Worm (Caenorhabditis elegans) whole organism, midembryonic: Measurements from ENCODE around the gene nspc-17.

ENCODE experiments used
- cog-1 ChIP-seq: sonication (generic microtip); optimal IDR thresholded peaks from 2 replicates; lab custom pipeline; 2016; ENCODE audit warnings: missing genetic modification characterization, missing compliant biosample characterization
- flt-1 ChIP-seq: fragments of 200-800 bp; sonication (Bioruptor generic); IDR thresholded peaks from 2 replicates; pipeline ENCODE4 v1.3.6; 2022; ENCODE audit warnings: missing genetic modification characterization, missing compliant biosample characterization
- med-1 ChIP-seq: sonication (generic microtip); optimal IDR thresholded peaks from 2 replicates; lab custom pipeline; 2017; ENCODE audit warnings: missing genetic modification characterization, mild to moderate bottlenecking, missing compliant biosample characterization, antibody characterized with exemption, missing genetic modification reagents; ENCODE audit not compliant: insufficient read depth
- ref-1 ChIP-seq: fragments of 200-800 bp; sonication (Bioruptor generic); conservative IDR thresholded peaks from 2 replicates; pipeline ENCODE4 v1.3.6; 2022; ENCODE audit warnings: missing genetic modification reagents, missing genetic modification characterization, missing compliant biosample characterization
- tab-1 ChIP-seq: fragments of 200-800 bp; sonication (Bioruptor generic); IDR thresholded peaks from 2 replicates; pipeline ENCODE4 v1.3.6; 2022; ENCODE audit warnings: missing genetic modification characterization, missing compliant biosample characterization
- ztf-23 ChIP-seq: fragments of 200-800 bp; sonication (Bioruptor generic); IDR thresholded peaks from 2 replicates; pipeline ENCODE4 v1.3.6; 2022; ENCODE audit warnings: missing genetic modification reagents, missing genetic modification characterization, missing compliant biosample characterization
- ztf-29 ChIP-seq: fragments of 200-800 bp; sonication (Bioruptor generic); IDR thresholded peaks from 2 replicates; pipeline ENCODE4 v1.3.6; 2022; ENCODE audit warnings: missing genetic modification reagents, missing genetic modification characterization, missing compliant biosample characterization

ce11 chrX:14489945-14490344 is 35.0 kb downstream of the nspc-17 start, which contains the start of gene his-24:
- TF ChIP-seq ztf-29 (no peak), tab-1 (GFP tag; lab: Robert Waterston, UW) (peak; percentile 45; the same call in 1 of the 2 replicates), flt-1 (GFP tag; lab: Robert Waterston, UW) (peak; percentile 83), ztf-23 (GFP tag; lab: Robert Waterston, UW) (peak; percentile 71; the same call in 1 of the 2 replicates), med-1 (GFP tag; lab: Kevin White, UChicago) (no peak), cog-1 (peak; percentile 72), ref-1 (GFP tag; lab: Robert Waterston, UW) (no peak)
